Fruit fly (Drosophila melanogaster) whole organism, embryonic: ENCODE measurements around the gene Sp7.

Source experiments
- Atf3 ChIP-seq: fragments of 200-800 bp; sonication (Bioruptor generic); optimal IDR thresholded peaks from 3 replicates; lab custom pipeline; 2016; ENCODE audit warnings: missing biosample characterization, missing genetic modification characterization
- Blimp-1 ChIP-seq: fragments of 200-800 bp; sonication (Bioruptor generic); optimal IDR thresholded peaks from 3 replicates; lab custom pipeline; 2018; ENCODE audit warnings: missing biosample characterization, missing genetic modification characterization, mild to moderate bottlenecking, moderate library complexity, missing genetic modification reagents
- CG10431 ChIP-seq: fragments of 200-800 bp; sonication (Bioruptor generic); optimal IDR thresholded peaks from 3 replicates; lab custom pipeline; 2018; ENCODE audit warnings: missing biosample characterization, mild to moderate bottlenecking, missing genetic modification characterization
- CG10654 ChIP-seq: fragments of 200-800 bp; sonication (Bioruptor generic); optimal IDR thresholded peaks from 2 replicates; lab custom pipeline; 2016; ENCODE audit warnings: missing biosample characterization, missing genetic modification characterization
- CG14050 ChIP-seq: fragments of 200-800 bp; sonication (Bioruptor generic); IDR thresholded peaks from 3 replicates; pipeline ENCODE4 v1.3.6; 2022; ENCODE audit warnings: missing biosample characterization, missing genetic modification characterization
- CG14667 ChIP-seq: fragments of 200-800 bp; sonication (Bioruptor generic); IDR thresholded peaks from 2 replicates; pipeline ENCODE4 v1.3.6; 2022; ENCODE audit warnings: missing biosample characterization, missing genetic modification characterization
- CG18764 ChIP-seq: fragments of 200-800 bp; sonication (Bioruptor generic); optimal IDR thresholded peaks from 3 replicates; lab custom pipeline; 2016; ENCODE audit warnings: missing biosample characterization, missing genetic modification characterization
- CG2199 ChIP-seq: fragments of 200-800 bp; sonication (Bioruptor generic); IDR thresholded peaks from 3 replicates; pipeline ENCODE4 v1.3.6; 2022; ENCODE audit warnings: missing biosample characterization, missing genetic modification characterization
- CG2712 ChIP-seq: fragments of 200-800 bp; optimal IDR thresholded peaks from 3 replicates; lab custom pipeline; 2019; ENCODE audit warnings: missing biosample characterization, mild to moderate bottlenecking, missing genetic modification characterization, moderate library complexity
- CG2889 ChIP-seq: fragments of 200-800 bp; sonication (Bioruptor generic); IDR thresholded peaks from 3 replicates; pipeline ENCODE4 v1.3.6; 2022; ENCODE audit warnings: missing biosample characterization, missing genetic modification characterization
- CG30431 ChIP-seq: fragments of 200-800 bp; sonication (Bioruptor generic); optimal IDR thresholded peaks from 2 replicates; lab custom pipeline; 2017; ENCODE audit warnings: missing biosample characterization, missing genetic modification characterization
- CG32767 ChIP-seq: fragments of 200-800 bp; sonication (Bioruptor generic); IDR thresholded peaks from 2 replicates; pipeline ENCODE4 v1.3.6; 2022; ENCODE audit warnings: missing biosample characterization, missing genetic modification characterization
- CG32772 ChIP-seq: fragments of 200-800 bp; sonication (Bioruptor generic); IDR thresholded peaks from 2 replicates; pipeline ENCODE4 v1.3.6; 2022; ENCODE audit warnings: missing biosample characterization, missing genetic modification characterization
- CG33213 ChIP-seq: fragments of 200-800 bp; sonication (Bioruptor generic); optimal IDR thresholded peaks from 3 replicates; lab custom pipeline; 2016; ENCODE audit warnings: missing biosample characterization, missing genetic modification characterization
- CG34376 ChIP-seq: fragments of 200-800 bp; sonication (Bioruptor generic); optimal IDR thresholded peaks from 2 replicates; lab custom pipeline; 2018; ENCODE audit warnings: missing biosample characterization, mild to moderate bottlenecking, missing genetic modification characterization
- CG43689 ChIP-seq: fragments of 200-800 bp; sonication (Bioruptor generic); IDR thresholded peaks from 2 replicates; pipeline ENCODE4 v1.3.6; 2022; ENCODE audit warnings: missing biosample characterization, missing genetic modification characterization
- CG4404 ChIP-seq: fragments of 200-800 bp; sonication (Bioruptor generic); IDR thresholded peaks from 2 replicates; pipeline ENCODE4 v1.3.6; 2022; ENCODE audit warnings: missing biosample characterization, missing genetic modification characterization
- CG6254 ChIP-seq: fragments of 200-800 bp; sonication (Bioruptor generic); optimal IDR thresholded peaks from 3 replicates; lab custom pipeline; 2017; ENCODE audit warnings: mild to moderate bottlenecking, missing biosample characterization, missing genetic modification reagents, missing genetic modification characterization
- CG6654 ChIP-seq: fragments of 200-800 bp; sonication (Bioruptor generic); optimal IDR thresholded peaks from 2 replicates; lab custom pipeline; 2017; ENCODE audit warnings: missing biosample characterization, mild to moderate bottlenecking, missing genetic modification characterization
- CG6791 ChIP-seq: fragments of 200-800 bp; sonication (Bioruptor generic); IDR thresholded peaks from 3 replicates; pipeline ENCODE4 v1.3.6; 2022; ENCODE audit warnings: missing biosample characterization, missing genetic modification characterization; ENCODE audit not compliant: partially characterized antibody
- CG8281 ChIP-seq: fragments of 200-800 bp; sonication (Bioruptor generic); optimal IDR thresholded peaks from 2 replicates; lab custom pipeline; 2018; ENCODE audit warnings: missing biosample characterization, mild to moderate bottlenecking, missing genetic modification characterization, moderate library complexity
- CG8478 ChIP-seq: fragments of >200 bp; optimal IDR thresholded peaks from 2 replicates; lab custom pipeline; 2018
- Camta ChIP-seq: fragments of 200-800 bp; sonication (Bioruptor generic); optimal IDR thresholded peaks from 2 replicates; lab custom pipeline; 2016; ENCODE audit warnings: missing biosample characterization, missing genetic modification characterization
- D ChIP-seq, 2 experiments: fragments of 200-800 bp in 1 of 2; fragments of >200 bp in 1 of 2; sonication (Bioruptor generic) in 1 of 2; optimal IDR thresholded peaks; 2 replicates in 1 of 2; 3 replicates in 1 of 2; lab custom pipeline; 2017; ENCODE audit warnings: mild to moderate bottlenecking in 1 of 2, missing biosample characterization in 1 of 2, missing genetic modification characterization in 1 of 2, missing genetic modification reagents in 1 of 2
- Dbx ChIP-seq: fragments of 200-800 bp; sonication (Bioruptor generic); IDR thresholded peaks from 3 replicates; pipeline ENCODE4 v1.3.6; 2022; ENCODE audit warnings: missing biosample characterization, missing genetic modification characterization
- Dp ChIP-seq: fragments of 200-800 bp; sonication (Bioruptor generic); optimal IDR thresholded peaks from 2 replicates; lab custom pipeline; 2018; ENCODE audit warnings: missing biosample characterization, mild to moderate bottlenecking, missing genetic modification characterization, moderate library complexity
- E2f1 ChIP-seq: fragments of 200-800 bp; sonication (Bioruptor generic); IDR thresholded peaks from 2 replicates; pipeline ENCODE4 v1.3.6; 2022; ENCODE audit warnings: missing biosample characterization, missing genetic modification characterization
- E2f2 ChIP-seq: fragments of 200-800 bp; sonication (Bioruptor generic); IDR thresholded peaks from 2 replicates; pipeline ENCODE4 v1.3.6; 2022; ENCODE audit warnings: missing biosample characterization, missing genetic modification characterization
- ERR ChIP-seq: fragments of 200-800 bp; sonication (Bioruptor generic); optimal IDR thresholded peaks from 2 replicates; lab custom pipeline; 2016; ENCODE audit warnings: missing biosample characterization, missing genetic modification characterization
- Ets97D ChIP-seq: fragments of 200-800 bp; sonication (Bioruptor generic); optimal IDR thresholded peaks from 3 replicates; lab custom pipeline; 2016; ENCODE audit warnings: missing biosample characterization, missing genetic modification characterization
- Fer2 ChIP-seq: fragments of 200-800 bp; sonication (Bioruptor generic); optimal IDR thresholded peaks from 2 replicates; lab custom pipeline; 2018; ENCODE audit warnings: missing biosample characterization, mild to moderate bottlenecking, missing genetic modification characterization, moderate library complexity
- Gsc ChIP-seq: fragments of 200-800 bp; sonication (Bioruptor generic); IDR thresholded peaks from 2 replicates; pipeline ENCODE4 v1.3.6; 2022; ENCODE audit warnings: missing biosample characterization, missing genetic modification characterization
- Hsf ChIP-seq: fragments of 200-800 bp; sonication (Bioruptor generic); optimal IDR thresholded peaks from 3 replicates; lab custom pipeline; 2016; ENCODE audit warnings: missing biosample characterization, missing genetic modification characterization
- MBD-R2 ChIP-seq: fragments of 200-800 bp; sonication (Bioruptor generic); IDR thresholded peaks from 2 replicates; pipeline ENCODE4 v1.3.6; 2022; ENCODE audit warnings: missing biosample characterization, missing genetic modification characterization
- Spps ChIP-seq: fragments of 200-800 bp; sonication (Bioruptor generic); optimal IDR thresholded peaks from 2 replicates; lab custom pipeline; 2018; ENCODE audit warnings: missing biosample characterization, mild to moderate bottlenecking, missing genetic modification characterization
- Tbp ChIP-seq: fragments of >200 bp; optimal IDR thresholded peaks from 2 replicates; lab custom pipeline; 2018; ENCODE audit warnings: missing biosample characterization, missing genetic modification characterization
- al ChIP-seq: fragments of 200-800 bp; sonication (Bioruptor generic); IDR thresholded peaks from 2 replicates; pipeline ENCODE4 v1.3.6; 2022; ENCODE audit warnings: missing biosample characterization, missing genetic modification characterization
- bcd ChIP-seq: fragments of 200-800 bp; sonication (Bioruptor generic); optimal IDR thresholded peaks from 2 replicates; lab custom pipeline; 2017; ENCODE audit warnings: missing biosample characterization, mild to moderate bottlenecking, missing genetic modification characterization
- dimm ChIP-seq: fragments of 200-800 bp; sonication (Bioruptor generic); IDR thresholded peaks from 2 replicates; pipeline ENCODE4 v1.3.6; 2022; ENCODE audit warnings: missing biosample characterization, missing genetic modification characterization
- emc ChIP-seq: fragments of 200-800 bp; sonication (Bioruptor generic); optimal IDR thresholded peaks from 2 replicates; lab custom pipeline; 2016; ENCODE audit warnings: missing biosample characterization, missing genetic modification characterization
- ems ChIP-seq: fragments of 200-800 bp; sonication (Bioruptor generic); optimal IDR thresholded peaks from 3 replicates; lab custom pipeline; 2016; ENCODE audit warnings: missing biosample characterization, missing genetic modification characterization
- fd102C ChIP-seq: fragments of 200-800 bp; sonication (Bioruptor generic); optimal IDR thresholded peaks from 2 replicates; lab custom pipeline; 2018; ENCODE audit warnings: missing biosample characterization, mild to moderate bottlenecking, missing genetic modification characterization, moderate library complexity
- fd96Cb ChIP-seq: fragments of 200-800 bp; sonication (Bioruptor generic); optimal IDR thresholded peaks from 2 replicates; lab custom pipeline; 2018; ENCODE audit warnings: missing biosample characterization, mild to moderate bottlenecking, missing genetic modification characterization, moderate library complexity
- lbe ChIP-seq: fragments of 200-800 bp; sonication (Bioruptor generic); optimal IDR thresholded peaks from 2 replicates; lab custom pipeline; 2016; ENCODE audit warnings: missing biosample characterization, mild to moderate bottlenecking, missing genetic modification characterization
- peb ChIP-seq: fragments of 200-800 bp; sonication (Bioruptor generic); IDR thresholded peaks from 2 replicates; pipeline ENCODE4 v1.3.6; 2022; ENCODE audit warnings: missing biosample characterization, missing genetic modification characterization
- sqz ChIP-seq: fragments of 200-800 bp; sonication (Bioruptor generic); optimal IDR thresholded peaks from 3 replicates; lab custom pipeline; 2018; ENCODE audit warnings: missing biosample characterization, mild to moderate bottlenecking, missing genetic modification characterization
- sug ChIP-seq: fragments of 200-800 bp; optimal IDR thresholded peaks from 2 replicates; lab custom pipeline; 2019; ENCODE audit warnings: missing biosample characterization, mild to moderate bottlenecking, missing genetic modification characterization, moderate library complexity
- zen ChIP-seq: fragments of 200-800 bp; sonication (Bioruptor generic); optimal IDR thresholded peaks from 3 replicates; lab custom pipeline; 2018; ENCODE audit warnings: missing biosample characterization, mild to moderate bottlenecking, missing genetic modification characterization, moderate library complexity
- zen2 ChIP-seq: fragments of 200-800 bp; sonication (Bioruptor generic); IDR thresholded peaks from 3 replicates; pipeline ENCODE4 v1.3.6; 2022; ENCODE audit warnings: missing biosample characterization, missing genetic modification characterization; ENCODE audit not compliant: partially characterized antibody

The Sp7 gene

dm6 chr3R:7809662-7810621 is 50.4 kb downstream of the Sp7 start, which contains the start of the genes CG2993 and sgll (continued):
- TF ChIP-seq CG30431 (GFP tag; lab: Kevin White, UChicago) (peak; percentile 91), ems (GFP tag; lab: Kevin White, UChicago) (peak; percentile 84), E2f2 (GFP tag; lab: Robert Waterston, UW) (peak; percentile 60), Ets97D (GFP tag; lab: Kevin White, UChicago) (peak; percentile 78), CG8478 (lab: Kevin White, UChicago) (peak; percentile 70), Hsf (GFP tag; lab: Kevin White, UChicago) (peak; percentile 97), CG10654 (GFP tag; lab: Kevin White, UChicago) (peak; percentile 92), peb (GFP tag; lab: Robert Waterston, UW) (peak; percentile 85), fd102C (GFP tag; lab: Kevin White, UChicago) (peak; percentile 67), fd96Cb (tag; lab: Kevin White, UChicago) (peak; percentile 85), zen2 (GFP tag; lab: Robert Waterston, UW) (no peak), CG32772 (GFP tag; lab: Robert Waterston, UW) (peak; percentile 95), CG10431 (GFP tag; lab: Kevin White, UChicago) (no peak), emc (GFP tag; lab: Kevin White, UChicago) (peak; percentile 91), Spps (tag; lab: Kevin White, UChicago) (no peak), Gsc (GFP tag; lab: Robert Waterston, UW) (peak; percentile 81), CG2712 (tag; lab: Kevin White, UChicago) (peak; percentile 88), sqz (no peak), bcd (GFP tag; lab: Kevin White, UChicago) (peak; percentile 91), D (optimal IDR thresholded peaks at IDR 0.05; lab: Kevin White, UChicago) (no peak), D (GFP tag; optimal IDR thresholded peaks at IDR 0.05; lab: Kevin White, UChicago) (peak; percentile 80), CG34376 (GFP tag; lab: Kevin White, UChicago) (peak; percentile 1), CG2889 (GFP tag; lab: Robert Waterston, UW) (peak; percentile 70; the same call in 2 of the 3 replicates), Camta (GFP tag; lab: Kevin White, UChicago) (peak; percentile 91), zen (tag; lab: Kevin White, UChicago) (peak; percentile 88), CG8281 (tag; lab: Kevin White, UChicago) (peak; percentile 42), Dp (peak; percentile 25), CG33213 (GFP tag; lab: Kevin White, UChicago) (peak; percentile 98), CG14667 (GFP tag; lab: Robert Waterston, UW) (peak; percentile 95), MBD-R2 (GFP tag; lab: Robert Waterston, UW) (peak; percentile 62), Fer2 (tag; lab: Kevin White, UChicago) (peak; percentile 71), E2f1 (GFP tag; lab: Robert Waterston, UW) (peak; percentile 94), al (GFP tag; lab: Robert Waterston, UW) (peak; percentile 81), lbe (GFP tag; lab: Kevin White, UChicago) (peak; percentile 42), Blimp-1 (GFP tag; lab: Kevin White, UChicago) (peak; percentile 76), CG18764 (GFP tag; lab: Kevin White, UChicago) (peak; percentile 90), CG6791 (GFP tag; lab: Robert Waterston, UW) (peak; percentile 65), Dbx (peak; percentile 96), Atf3 (GFP tag; lab: Kevin White, UChicago) (peak; percentile 91), ERR (GFP tag; lab: Kevin White, UChicago) (peak; percentile 80), sug (tag; lab: Kevin White, UChicago) (peak; percentile 88), CG6654 (peak; percentile 77), CG14050 (GFP tag; lab: Robert Waterston, UW) (peak; percentile 79), CG43689 (GFP tag; lab: Robert Waterston, UW) (peak; percentile 77), CG2199 (peak; percentile 93), CG4404 (GFP tag; lab: Robert Waterston, UW) (peak; percentile 81), CG32767 (GFP tag; lab: Robert Waterston, UW) (no peak; the same call in 1 of the 2 replicates), dimm (peak; percentile 62), Tbp (GFP tag; lab: Kevin White, UChicago) (no peak), CG6254 (GFP tag; lab: Kevin White, UChicago) (peak; percentile 6)
